Fruit fly (Drosophila melanogaster): ENCODE measurements around the gene CG10898.
A peak's percentile ranks its signal among the peaks of the same experiment; 100 is the strongest.

The CG10898 gene

DNA sequence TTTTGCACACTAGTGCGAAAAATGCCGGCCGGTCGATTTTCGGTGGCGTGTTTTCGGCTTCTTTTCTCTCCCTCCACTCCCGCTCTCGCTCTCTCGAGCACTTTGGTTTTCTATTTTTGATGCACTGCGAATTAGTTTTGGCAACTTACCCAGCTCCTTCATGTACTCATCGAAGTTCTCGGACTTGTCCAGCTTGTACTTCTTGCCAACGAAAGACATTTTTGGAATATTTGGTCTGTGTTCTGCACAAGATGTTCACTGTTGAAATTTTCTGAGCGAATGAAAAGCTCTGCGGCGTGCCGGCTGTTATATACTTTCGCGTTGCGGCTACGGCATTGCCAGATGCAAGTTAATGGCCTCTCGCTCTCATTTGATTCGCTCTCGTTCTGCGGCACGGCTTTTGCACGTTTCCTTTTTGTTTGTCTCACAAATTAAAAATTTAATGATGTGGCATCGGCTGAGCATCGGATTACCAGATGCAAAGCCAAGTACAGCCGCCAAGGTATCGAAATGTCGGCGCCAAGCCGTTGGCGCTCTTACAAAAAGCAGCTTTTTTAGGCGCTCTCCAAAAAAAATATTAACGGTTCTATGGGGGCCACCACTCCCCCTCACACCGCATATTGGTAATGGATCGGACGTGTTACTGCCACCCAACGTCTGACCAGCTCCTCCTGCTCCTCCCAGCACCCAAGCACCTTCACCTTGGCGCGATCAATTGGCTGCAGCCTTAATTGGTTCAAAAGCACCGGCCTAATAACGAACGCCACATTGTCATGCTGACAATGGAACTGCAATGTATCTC is 9.4 kb downstream of the CG10898 start, which contains the start of the genes fabp and sea:
Gene fabp (minus strand): TSS at position 286 of the 802 bp plus-strand sequence.
Gene sea (minus strand): TSS at position 286 of the 802 bp plus-strand sequence.
- TF ChIP-seq woc (GFP tag; optimal IDR thresholded peaks at IDR 0.05) = no peak
- peak; percentile 67 for TF ChIP-seq Sp1 (GFP tag; optimal IDR thresholded peaks at IDR 0.05)
- no peak for TF ChIP-seq Myc (optimal IDR thresholded peaks at IDR 0.05)
- peak; percentile 59 for TF ChIP-seq Hr83 (GFP tag; optimal IDR thresholded peaks at IDR 0.05; ENCODE audit: poor library complexity, severe bottlenecking)
- peak; percentile 67 for TF ChIP-seq fru (GFP tag; optimal IDR thresholded peaks at IDR 0.05)
- no peak for TF ChIP-seq CG9705 (GFP tag; optimal IDR thresholded peaks at IDR 0.05)
- TF ChIP-seq usp (GFP tag; optimal IDR thresholded peaks at IDR 0.05) = no peak
- TF ChIP-seq rgr (GFP tag; optimal IDR thresholded peaks at IDR 0.05) = peak; percentile 50
- no peak for TF ChIP-seq Dfd (GFP tag; optimal IDR thresholded peaks at IDR 0.05)
- TF ChIP-seq Dif (GFP tag; optimal IDR thresholded peaks at IDR 0.05; ENCODE audit: partially characterized antibody) = no peak
- TF ChIP-seq brk (GFP tag; optimal IDR thresholded peaks at IDR 0.05) = no peak
- TF ChIP-seq Rel (GFP tag; optimal IDR thresholded peaks at IDR 0.05) = no peak
- TF ChIP-seq Rel (tag; optimal IDR thresholded peaks at IDR 0.05) = peak; percentile 35
- TF ChIP-seq Vsx2 (GFP tag; optimal IDR thresholded peaks at IDR 0.05; ENCODE audit: partially characterized antibody) = no peak
- TF ChIP-seq psq (GFP tag; optimal IDR thresholded peaks at IDR 0.05) = peak; percentile 37
- peak; percentile 52 for TF ChIP-seq h (GFP tag; optimal IDR thresholded peaks at IDR 0.05)
- peak; percentile 58 for TF ChIP-seq OdsH (GFP tag; optimal IDR thresholded peaks at IDR 0.05)
- peak; percentile 56 for TF ChIP-seq Hnf4 (GFP tag; optimal IDR thresholded peaks at IDR 0.05)
- peak in 1 of 2 experiments; percentile 50 for TF ChIP-seq foxo (GFP tag; optimal IDR thresholded peaks at IDR 0.05)
- TF ChIP-seq dsf (GFP tag; optimal IDR thresholded peaks at IDR 0.05; ENCODE audit: borderline replicate concordance) = no peak
- TF ChIP-seq Jra (GFP tag; optimal IDR thresholded peaks at IDR 0.05) = no peak
- TF ChIP-seq ey (GFP tag; optimal IDR thresholded peaks at IDR 0.05) = peak; percentile 32
- peak; percentile 35 for TF ChIP-seq br (GFP tag; optimal IDR thresholded peaks at IDR 0.05)
- TF ChIP-seq lola (GFP tag; optimal IDR thresholded peaks at IDR 0.05) = no peak
- TF ChIP-seq tai (GFP tag; optimal IDR thresholded peaks at IDR 0.05) = no peak
- no peak for TF ChIP-seq pan (optimal IDR thresholded peaks at IDR 0.05)
- TF ChIP-seq sage (GFP tag; optimal IDR thresholded peaks at IDR 0.05) = no peak
- no peak for TF ChIP-seq dl (GFP tag; optimal IDR thresholded peaks at IDR 0.05; ENCODE audit: insufficient read depth in 1 of 2, partially characterized antibody in 2 of 2)
- TF ChIP-seq Hr78 (GFP tag; optimal IDR thresholded peaks at IDR 0.05) = no peak
- TF ChIP-seq CrebA (GFP tag; optimal IDR thresholded peaks at IDR 0.05; ENCODE audit: borderline replicate concordance) = peak; percentile 94
- TF ChIP-seq Mio (GFP tag; optimal IDR thresholded peaks at IDR 0.05) = no peak
- no peak for TF ChIP-seq CG32264 (GFP tag; optimal IDR thresholded peaks at IDR 0.05)
- peak; percentile 50 for TF ChIP-seq HLH106 (tag; optimal IDR thresholded peaks at IDR 0.05)
- no peak for TF ChIP-seq dmrt93B (GFP tag; optimal IDR thresholded peaks at IDR 0.05)
- no peak for TF ChIP-seq sv (GFP tag; optimal IDR thresholded peaks at IDR 0.05)

DNA sequence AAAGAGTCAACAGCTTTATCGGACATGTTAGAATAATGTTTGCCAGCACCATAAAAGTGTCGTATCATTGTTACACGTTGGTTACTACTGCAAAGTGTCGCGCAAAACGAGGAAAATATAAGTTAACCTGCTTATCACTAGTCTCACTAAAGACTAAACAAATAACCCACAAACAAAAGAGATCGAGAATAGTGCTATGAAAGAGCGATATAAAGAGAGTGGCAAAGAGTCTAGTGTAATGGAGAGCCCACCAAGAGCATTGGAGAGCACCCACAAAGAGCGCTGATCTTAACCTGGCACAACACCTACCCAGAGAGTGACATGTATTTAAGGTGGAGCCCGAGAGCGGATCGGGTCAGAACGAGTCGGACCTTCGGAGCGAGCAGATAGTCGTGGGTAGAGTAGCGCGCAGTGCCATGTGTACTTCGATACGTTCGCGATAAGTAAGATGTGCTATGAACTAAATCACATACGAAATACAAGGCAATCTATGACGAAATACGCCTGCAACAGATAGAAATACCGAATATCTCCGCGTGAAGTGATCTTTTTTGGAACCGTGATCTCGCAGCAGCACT is 11.4 kb downstream of the CG10898 start, which contains the start of gene Mrp4:
Gene Mrp4 (plus strand): TSS at position 378 of the 578 bp plus-strand sequence.
- no peak for TF ChIP-seq HLH106 (tag; optimal IDR thresholded peaks at IDR 0.05)
- no peak for TF ChIP-seq OdsH (GFP tag; optimal IDR thresholded peaks at IDR 0.05)
- TF ChIP-seq rgr (GFP tag; optimal IDR thresholded peaks at IDR 0.05) = no peak
- TF ChIP-seq Sp1 (GFP tag; optimal IDR thresholded peaks at IDR 0.05) = no peak
- peak; percentile 75 for TF ChIP-seq Hnf4 (GFP tag; optimal IDR thresholded peaks at IDR 0.05)
- TF ChIP-seq jim (GFP tag; optimal IDR thresholded peaks at IDR 0.05) = no peak
- TF ChIP-seq Dif (GFP tag; optimal IDR thresholded peaks at IDR 0.05; ENCODE audit: partially characterized antibody) = peak; percentile 99
- peak; percentile 10 for TF ChIP-seq fru (GFP tag; optimal IDR thresholded peaks at IDR 0.05)
- no peak for TF ChIP-seq ey (GFP tag; optimal IDR thresholded peaks at IDR 0.05)
- peak; percentile 95 for TF ChIP-seq Hr83 (GFP tag; optimal IDR thresholded peaks at IDR 0.05; ENCODE audit: poor library complexity, severe bottlenecking)
- TF ChIP-seq sv (GFP tag; optimal IDR thresholded peaks at IDR 0.05) = peak; percentile 51
- TF ChIP-seq br (GFP tag; optimal IDR thresholded peaks at IDR 0.05) = peak; percentile 57
- peak; percentile 10 for TF ChIP-seq sage (GFP tag; optimal IDR thresholded peaks at IDR 0.05)
- no peak for TF ChIP-seq Dfd (GFP tag; optimal IDR thresholded peaks at IDR 0.05)
- no peak for TF ChIP-seq lola (GFP tag; optimal IDR thresholded peaks at IDR 0.05)
- no peak for TF ChIP-seq pan (optimal IDR thresholded peaks at IDR 0.05)
- peak; percentile 97 to 98 for TF ChIP-seq dl (GFP tag; optimal IDR thresholded peaks at IDR 0.05; ENCODE audit: insufficient read depth in 1 of 2, partially characterized antibody in 2 of 2)
- TF ChIP-seq CrebA (GFP tag; optimal IDR thresholded peaks at IDR 0.05; ENCODE audit: borderline replicate concordance) = peak; percentile 89
- no peak for TF ChIP-seq CG9705 (GFP tag; optimal IDR thresholded peaks at IDR 0.05)
- TF ChIP-seq Jra (GFP tag; optimal IDR thresholded peaks at IDR 0.05) = no peak
- TF ChIP-seq h (GFP tag; optimal IDR thresholded peaks at IDR 0.05) = peak; percentile 47
- peak; percentile 46 for TF ChIP-seq Rel (GFP tag; optimal IDR thresholded peaks at IDR 0.05)
- no peak for TF ChIP-seq Rel (tag; optimal IDR thresholded peaks at IDR 0.05)
- no peak for TF ChIP-seq GATAd (GFP tag; optimal IDR thresholded peaks at IDR 0.05)
- TF ChIP-seq brk (GFP tag; optimal IDR thresholded peaks at IDR 0.05) = no peak
- TF ChIP-seq Myc (optimal IDR thresholded peaks at IDR 0.05) = no peak
- TF ChIP-seq CG32264 (GFP tag; optimal IDR thresholded peaks at IDR 0.05) = no peak
- TF ChIP-seq woc (GFP tag; optimal IDR thresholded peaks at IDR 0.05) = no peak
- TF ChIP-seq tai (GFP tag; optimal IDR thresholded peaks at IDR 0.05) = no peak
- no peak for TF ChIP-seq Mio (GFP tag; optimal IDR thresholded peaks at IDR 0.05)
- TF ChIP-seq dsf (GFP tag; optimal IDR thresholded peaks at IDR 0.05; ENCODE audit: borderline replicate concordance) = no peak
- TF ChIP-seq Vsx2 (GFP tag; optimal IDR thresholded peaks at IDR 0.05; ENCODE audit: partially characterized antibody) = peak; percentile 95
- TF ChIP-seq Hr78 (GFP tag; optimal IDR thresholded peaks at IDR 0.05) = no peak
